Fruit fly (Drosophila melanogaster): ENCODE results near the gene Nrt.

Gene Nrt

DNA sequence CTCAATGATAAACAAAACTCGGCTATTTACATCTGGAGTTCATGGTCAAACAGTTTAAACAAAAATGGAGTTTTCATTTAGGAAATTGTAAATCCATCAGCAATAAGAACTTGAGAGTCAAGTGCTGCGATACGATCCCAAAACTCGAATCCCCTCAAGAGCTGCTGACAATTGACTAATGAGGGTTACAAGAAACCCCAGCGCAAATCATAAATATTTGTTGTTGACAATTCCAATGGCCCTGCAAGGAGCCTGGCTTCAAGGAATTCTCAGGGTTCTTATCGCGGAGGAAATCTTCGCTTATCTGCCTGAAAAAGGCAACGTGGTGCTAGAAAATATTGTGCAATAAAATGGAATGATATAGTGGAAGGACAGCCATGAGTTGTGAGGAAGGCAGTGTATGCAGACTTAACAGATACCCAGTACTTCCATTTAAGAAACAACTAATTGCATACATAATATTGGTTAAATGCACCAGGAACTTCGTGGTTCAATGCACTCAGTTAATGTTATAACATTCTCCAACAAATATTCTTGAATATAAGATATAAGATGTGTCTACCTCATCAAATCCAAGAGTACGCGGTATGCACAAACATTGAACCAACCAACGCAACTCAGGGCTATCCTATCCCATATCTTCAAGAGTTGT lies 2.3 kb downstream of the Nrt start (continued):
- TF ChIP-seq pan (optimal IDR thresholded peaks at IDR 0.05) (peak in 1 of 2 experiments; percentile 78), pan (GFP tag; optimal IDR thresholded peaks at IDR 0.05 in 1 of 2, IDR thresholded peaks at IDR 0.05 in 1 of 2) (peak in 1 of 2 experiments; percentile 44), maf-S (GFP tag; optimal IDR thresholded peaks at IDR 0.05) (no peak), Mad (GFP tag; optimal IDR thresholded peaks at IDR 0.05) (peak; percentile 29), ems (GFP tag; optimal IDR thresholded peaks at IDR 0.05) (peak; percentile 6), Bdp1 (GFP tag; optimal IDR thresholded peaks at IDR 0.05) (no peak), CoRest (tag; optimal IDR thresholded peaks at IDR 0.05) (no peak), ranshi (GFP tag; IDR thresholded peaks at IDR 0.05) (no peak), NC2β (GFP tag; optimal IDR thresholded peaks at IDR 0.05) (peak; percentile 28), twi (tag; optimal IDR thresholded peaks at IDR 0.05) (peak; percentile 53), tgo (GFP tag; IDR thresholded peaks at IDR 0.05) (peak; percentile 49; the same call in 2 of the 3 replicates), D19B (GFP tag; optimal IDR thresholded peaks at IDR 0.05) (peak; percentile 82), CG15073 (GFP tag; optimal IDR thresholded peaks at IDR 0.05) (no peak), CG8388 (GFP tag; optimal IDR thresholded peaks at IDR 0.05) (peak; percentile 53), Antp (GFP tag; optimal IDR thresholded peaks at IDR 0.05) (peak; percentile 38), p53 (GFP tag; optimal IDR thresholded peaks at IDR 0.05) (no peak), Sry-δ (GFP tag; optimal IDR thresholded peaks at IDR 0.05) (no peak), Med (GFP tag) (peak; percentile 77), ato (GFP tag; IDR thresholded peaks at IDR 0.05; ENCODE audit: partially characterized antibody) (no peak), cwo (GFP tag; optimal IDR thresholded peaks at IDR 0.05) (no peak), az2 (GFP tag; optimal IDR thresholded peaks at IDR 0.05) (peak; percentile 40), run (tag; optimal IDR thresholded peaks at IDR 0.05) (no peak), Dip2 (GFP tag; IDR thresholded peaks at IDR 0.05) (no peak), CG6689 (GFP tag; IDR thresholded peaks at IDR 0.05) (peak; percentile 66), CG8089 (GFP tag; optimal IDR thresholded peaks at IDR 0.05) (peak; percentile 2), prd (optimal IDR thresholded peaks at IDR 0.05) (no peak), prd (GFP tag; IDR thresholded peaks at IDR 0.05) (peak; percentile 77), CG1603 (tag; optimal IDR thresholded peaks at IDR 0.05) (peak; percentile 83), nmo (GFP tag; optimal IDR thresholded peaks at IDR 0.05) (peak; percentile 59), tio (GFP tag; optimal IDR thresholded peaks at IDR 0.05) (peak; percentile 23), PHDP (tag; optimal IDR thresholded peaks at IDR 0.05) (peak; percentile 29), HLH3B (GFP tag; IDR thresholded peaks at IDR 0.05) (peak; percentile 40; the same call in 1 of the 2 replicates), CG17829 (tag; optimal IDR thresholded peaks at IDR 0.05) (peak; percentile 54), Hsf (GFP tag; optimal IDR thresholded peaks at IDR 0.05) (peak; percentile 29), dmrt11E (tag; optimal IDR thresholded peaks at IDR 0.05) (peak; percentile 69), CG30403 (GFP tag; optimal IDR thresholded peaks at IDR 0.05) (peak; percentile 39), lmd (GFP tag; IDR thresholded peaks at IDR 0.05) (peak; percentile 32; the same call in 1 of the 2 replicates), tll (GFP tag; optimal IDR thresholded peaks at IDR 0.05) (peak in 1 of 2 experiments; percentile 52), Nf-YB (GFP tag; optimal IDR thresholded peaks at IDR 0.05) (no peak), Hr51 (GFP tag; optimal IDR thresholded peaks at IDR 0.05) (peak in 1 of 2 experiments; percentile 23), Atf3 (GFP tag; optimal IDR thresholded peaks at IDR 0.05) (peak; percentile 18), CG10267 (tag; optimal IDR thresholded peaks at IDR 0.05) (peak; percentile 42), unc-4 (GFP tag; IDR thresholded peaks at IDR 0.05; ENCODE audit: partially characterized antibody) (no peak), fd64A (GFP tag; optimal IDR thresholded peaks at IDR 0.05) (no peak), ci (GFP tag; IDR thresholded peaks at IDR 0.05) (0 out of 3 replicates have a peak, but pooled peaks have one; percentile 37), CG5953 (GFP tag; IDR thresholded peaks at IDR 0.05) (no peak), Ptx1 (GFP tag; IDR thresholded peaks at IDR 0.05) (peak; percentile 55), CG16815 (GFP tag; optimal IDR thresholded peaks at IDR 0.05) (peak; percentile 40), Pdp1 (GFP tag; optimal IDR thresholded peaks at IDR 0.05) (peak; percentile 44 to 46), CG32767 (GFP tag; IDR thresholded peaks at IDR 0.05) (no peak)

All from whole organism, embryonic.